Fruit fly (Drosophila melanogaster): ENCODE measurements around the gene sage.

DNA sequence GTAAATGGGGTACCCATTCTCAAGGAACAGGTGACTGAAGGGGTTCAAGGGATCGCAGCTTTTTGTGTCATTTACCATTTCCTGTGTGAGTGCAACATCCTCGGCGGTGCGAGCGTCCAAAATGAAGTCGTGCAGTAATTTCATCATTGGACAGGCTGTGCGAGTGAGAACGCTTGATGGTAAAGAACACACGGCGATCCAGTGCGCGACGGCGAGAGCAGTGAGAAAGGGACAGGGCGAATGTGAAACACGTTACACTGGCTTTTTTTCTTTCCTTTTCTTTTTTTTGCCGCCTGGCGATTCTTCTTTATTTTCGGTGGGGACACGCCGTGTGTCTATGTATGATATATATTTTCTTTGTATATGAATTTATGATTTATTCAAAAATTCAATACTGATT lies 37.8 kb downstream of the sage start:
- TF ChIP-seq brk (GFP tag; optimal IDR thresholded peaks at IDR 0.05) = no peak
- no peak for TF ChIP-seq pan (optimal IDR thresholded peaks at IDR 0.05)
- no peak for TF ChIP-seq Dif (GFP tag; optimal IDR thresholded peaks at IDR 0.05; ENCODE audit: partially characterized antibody)
- TF ChIP-seq Mio (GFP tag; optimal IDR thresholded peaks at IDR 0.05) = no peak
- TF ChIP-seq Hnf4 (GFP tag; optimal IDR thresholded peaks at IDR 0.05) = no peak
- no peak for TF ChIP-seq usp (GFP tag; optimal IDR thresholded peaks at IDR 0.05)
- TF ChIP-seq N (GFP tag; optimal IDR thresholded peaks at IDR 0.05) = no peak
- no peak for TF ChIP-seq CrebA (GFP tag; optimal IDR thresholded peaks at IDR 0.05; ENCODE audit: borderline replicate concordance)
- no peak for TF ChIP-seq h (GFP tag; optimal IDR thresholded peaks at IDR 0.05)
- no peak for TF ChIP-seq psq (GFP tag; optimal IDR thresholded peaks at IDR 0.05)
- no peak for TF ChIP-seq HLH106 (tag; optimal IDR thresholded peaks at IDR 0.05)
